Fruit fly (Drosophila melanogaster) whole organism, embryonic: Measurements from ENCODE around the gene Nph.

Experiments used
- Bgb ChIP-seq: fragments of 200-800 bp; sonication (Bioruptor generic); IDR thresholded peaks from 2 replicates; pipeline ENCODE4 v1.3.6; 2022; ENCODE audit warnings: missing biosample characterization, missing genetic modification characterization; ENCODE audit not compliant: partially characterized antibody
- CG11504 ChIP-seq: fragments of 200-800 bp; sonication (Bioruptor generic); optimal IDR thresholded peaks from 3 replicates; lab custom pipeline; 2019; ENCODE audit warnings: missing biosample characterization, mild to moderate bottlenecking, missing genetic modification characterization, moderate library complexity
- CG12104 ChIP-seq: fragments of 200-800 bp; sonication (Bioruptor generic); optimal IDR thresholded peaks from 3 replicates; lab custom pipeline; 2016; ENCODE audit warnings: missing biosample characterization, missing genetic modification characterization
- CG14014 ChIP-seq: fragments of 200-800 bp; sonication (Bioruptor generic); IDR thresholded peaks from 2 replicates; pipeline ENCODE4 v1.3.6; 2022; ENCODE audit warnings: missing biosample characterization, missing genetic modification characterization
- CG15269 ChIP-seq: fragments of 200-800 bp; sonication (Bioruptor generic); optimal IDR thresholded peaks from 2 replicates; lab custom pipeline; 2018; ENCODE audit warnings: missing biosample characterization, mild to moderate bottlenecking, missing genetic modification characterization, moderate library complexity
- CG2116 ChIP-seq: fragments of 200-800 bp; sonication (Bioruptor generic); optimal IDR thresholded peaks from 3 replicates; lab custom pipeline; 2018; ENCODE audit warnings: missing biosample characterization, mild to moderate bottlenecking, missing genetic modification characterization
- CG3065 ChIP-seq: fragments of 200-800 bp; sonication (Bioruptor generic); optimal IDR thresholded peaks from 2 replicates; lab custom pipeline; 2016; ENCODE audit warnings: missing biosample characterization, missing genetic modification characterization
- CG31441 ChIP-seq: fragments of 200-800 bp; sonication (Bioruptor generic); IDR thresholded peaks from 2 replicates; pipeline ENCODE4 v1.3.6; 2022; ENCODE audit warnings: missing biosample characterization, missing genetic modification characterization
- CG3847 ChIP-seq: fragments of 200-800 bp; sonication (Bioruptor generic); IDR thresholded peaks from 2 replicates; pipeline ENCODE4 v1.3.6; 2022; ENCODE audit warnings: missing biosample characterization, missing genetic modification characterization
- CG4360 ChIP-seq: fragments of 200-800 bp; sonication (Bioruptor generic); IDR thresholded peaks from 2 replicates; pipeline ENCODE4 v1.3.6; 2022; ENCODE audit warnings: missing biosample characterization, missing genetic modification characterization
- CG4617 ChIP-seq: fragments of 200-800 bp; sonication (Bioruptor generic); optimal IDR thresholded peaks from 3 replicates; lab custom pipeline; 2016; ENCODE audit warnings: missing biosample characterization, missing genetic modification characterization, borderline replicate concordance
- CG6254 ChIP-seq: fragments of 200-800 bp; sonication (Bioruptor generic); optimal IDR thresholded peaks from 3 replicates; lab custom pipeline; 2017; ENCODE audit warnings: mild to moderate bottlenecking, missing biosample characterization, missing genetic modification reagents, missing genetic modification characterization
- CG6854 ChIP-seq: fragments of 200-800 bp; sonication (Bioruptor generic); optimal IDR thresholded peaks from 3 replicates; lab custom pipeline; 2017; ENCODE audit warnings: missing biosample characterization, mild to moderate bottlenecking, missing genetic modification characterization
- CG7556 ChIP-seq: fragments of 200-800 bp; sonication (Bioruptor generic); optimal IDR thresholded peaks from 2 replicates; lab custom pipeline; 2017; ENCODE audit warnings: missing biosample characterization, mild to moderate bottlenecking, missing genetic modification characterization
- CG8478 ChIP-seq: fragments of >200 bp; optimal IDR thresholded peaks from 2 replicates; lab custom pipeline; 2018
- CG8944 ChIP-seq: fragments of 200-800 bp; sonication (Bioruptor generic); optimal IDR thresholded peaks from 3 replicates; lab custom pipeline; 2016; ENCODE audit warnings: missing biosample characterization, missing genetic modification characterization
- CG9932 ChIP-seq: fragments of 200-800 bp; sonication (Bioruptor generic); IDR thresholded peaks from 2 replicates; pipeline ENCODE4 v1.3.6; 2022; ENCODE audit warnings: missing biosample characterization, missing genetic modification characterization
- CTCF ChIP-seq: fragments of 200-800 bp; sonication (Bioruptor generic); optimal IDR thresholded peaks from 2 replicates; lab custom pipeline; 2017; ENCODE audit warnings: missing biosample characterization, mild to moderate bottlenecking, missing genetic modification characterization, moderate library complexity
- Dll ChIP-seq: fragments of 200-800 bp; sonication (Bioruptor generic); IDR thresholded peaks from 4 replicates; pipeline ENCODE4 v1.3.6; 2022; ENCODE audit warnings: missing biosample characterization, missing genetic modification characterization; ENCODE audit not compliant: partially characterized antibody
- Doc3 ChIP-seq: fragments of 200-800 bp; sonication (Bioruptor generic); IDR thresholded peaks from 3 replicates; pipeline ENCODE4 v1.3.6; 2022; ENCODE audit warnings: missing biosample characterization, missing genetic modification characterization; ENCODE audit not compliant: partially characterized antibody
- Dref ChIP-seq: fragments of 200-800 bp; sonication (Bioruptor generic); IDR thresholded peaks from 2 replicates; pipeline ENCODE4 v1.3.6; 2022; ENCODE audit warnings: missing biosample characterization, missing genetic modification characterization
- Ets97D ChIP-seq: fragments of 200-800 bp; sonication (Bioruptor generic); optimal IDR thresholded peaks from 3 replicates; lab custom pipeline; 2016; ENCODE audit warnings: missing biosample characterization, missing genetic modification characterization
- HLH3B ChIP-seq: fragments of 200-800 bp; sonication (Bioruptor generic); IDR thresholded peaks from 2 replicates; pipeline ENCODE4 v1.3.6; 2022; ENCODE audit warnings: missing biosample characterization, missing genetic modification characterization
- Med ChIP-seq: fragments of 200-800 bp; sonication (Bioruptor generic); peaks from one replicate; lab custom pipeline; 2016; ENCODE audit warnings: missing biosample characterization, missing genetic modification characterization, mild to moderate bottlenecking, inconsistent platforms, moderate library complexity
- Myb ChIP-seq: fragments of 200-800 bp; sonication (Bioruptor generic); optimal IDR thresholded peaks from 2 replicates; lab custom pipeline; 2016; ENCODE audit warnings: missing biosample characterization, missing genetic modification characterization
- NC2α ChIP-seq: fragments of 200-800 bp; sonication (Bioruptor generic); optimal IDR thresholded peaks from 2 replicates; lab custom pipeline; 2016; ENCODE audit warnings: missing biosample characterization, missing genetic modification characterization
- Usf ChIP-seq: fragments of 200-800 bp; sonication (Bioruptor generic); optimal IDR thresholded peaks from 2 replicates; lab custom pipeline; 2017; ENCODE audit warnings: missing genotype, missing biosample characterization, missing genetic modification characterization
- YL-1 ChIP-seq: fragments of 200-800 bp; sonication (Bioruptor generic); optimal IDR thresholded peaks from 3 replicates; lab custom pipeline; 2017; ENCODE audit warnings: missing biosample characterization, mild to moderate bottlenecking, missing genetic modification characterization
- ac ChIP-seq: fragments of 200-800 bp; sonication (Bioruptor generic); optimal IDR thresholded peaks from 3 replicates; lab custom pipeline; 2017; ENCODE audit warnings: missing biosample characterization, mild to moderate bottlenecking, missing genetic modification characterization
- bsh ChIP-seq, 2 experiments: fragments of 200-800 bp; sonication (Bioruptor generic); optimal IDR thresholded peaks; 2 replicates each; lab custom pipeline; 2017 to 2018; ENCODE audit warnings: mild to moderate bottlenecking in 2 of 2, missing biosample characterization in 2 of 2, missing genetic modification characterization in 2 of 2, moderate library complexity in 1 of 2
- cg ChIP-seq: fragments of 200-800 bp; sonication (Bioruptor generic); optimal IDR thresholded peaks from 3 replicates; lab custom pipeline; 2019; ENCODE audit warnings: missing biosample characterization, mild to moderate bottlenecking, missing genetic modification characterization, moderate library complexity
- chm ChIP-seq: fragments of 200-800 bp; sonication (Bioruptor generic); IDR thresholded peaks from 2 replicates; pipeline ENCODE4 v1.3.6; 2022; ENCODE audit warnings: missing biosample characterization, missing genetic modification characterization
- ci ChIP-seq: fragments of 200-800 bp; sonication (Bioruptor generic); IDR thresholded peaks from 3 replicates; pipeline ENCODE4 v1.3.6; 2022; ENCODE audit warnings: missing biosample characterization, missing genetic modification characterization
- corto ChIP-seq: fragments of 200-800 bp; sonication (Bioruptor generic); optimal IDR thresholded peaks from 2 replicates; lab custom pipeline; 2016; ENCODE audit warnings: missing biosample characterization, mild to moderate bottlenecking, missing genetic modification characterization, moderate library complexity
- crp ChIP-seq, 2 experiments: fragments of 200-800 bp; sonication (Bioruptor generic); optimal IDR thresholded peaks; 2 replicates in 1 of 2; 3 replicates in 1 of 2; lab custom pipeline; 2017; ENCODE audit warnings: missing biosample characterization in 2 of 2, missing genetic modification characterization in 2 of 2, mild to moderate bottlenecking in 1 of 2, moderate library complexity in 1 of 2
- danr ChIP-seq: fragments of 200-800 bp; sonication (Bioruptor generic); IDR thresholded peaks from 2 replicates; pipeline ENCODE4 v1.3.6; 2022; ENCODE audit warnings: missing biosample characterization, missing genetic modification characterization
- dm ChIP-seq: fragments of 200-800 bp; sonication (Bioruptor generic); optimal IDR thresholded peaks from 3 replicates; lab custom pipeline; 2016; ENCODE audit warnings: missing biosample characterization, missing genetic modification characterization
- dpn ChIP-seq, 2 experiments: fragments of 200-800 bp; sonication (Bioruptor generic); optimal IDR thresholded peaks; 3 replicates each; lab custom pipeline; 2016; ENCODE audit warnings: missing biosample characterization in 2 of 2, missing genetic modification characterization in 2 of 2
- gce ChIP-seq: fragments of 200-800 bp; sonication (Bioruptor generic); IDR thresholded peaks from 3 replicates; pipeline ENCODE4 v1.3.6; 2022; ENCODE audit warnings: missing biosample characterization, missing genetic modification characterization
- gsb-n ChIP-seq: fragments of 200-800 bp; sonication (Bioruptor generic); optimal IDR thresholded peaks from 3 replicates; lab custom pipeline; 2018; ENCODE audit warnings: missing biosample characterization, mild to moderate bottlenecking, missing genetic modification characterization
- kah ChIP-seq: fragments of 200-800 bp; sonication (Bioruptor generic); optimal IDR thresholded peaks from 2 replicates; lab custom pipeline; 2018; ENCODE audit warnings: missing biosample characterization, mild to moderate bottlenecking, missing genetic modification characterization
- lilli ChIP-seq: fragments of 200-800 bp; sonication (Bioruptor generic); optimal IDR thresholded peaks from 3 replicates; lab custom pipeline; 2016; ENCODE audit warnings: missing biosample characterization, missing genetic modification characterization
- onecut ChIP-seq: fragments of 200-800 bp; sonication (Bioruptor generic); IDR thresholded peaks from 2 replicates; pipeline ENCODE4 v1.3.6; 2022; ENCODE audit warnings: missing biosample characterization, missing genetic modification characterization
- sd ChIP-seq: fragments of 200-800 bp; sonication (Bioruptor generic); optimal IDR thresholded peaks from 3 replicates; lab custom pipeline; 2018; ENCODE audit warnings: missing biosample characterization, mild to moderate bottlenecking, missing genetic modification characterization, moderate library complexity
- sisA ChIP-seq: fragments of 200-800 bp; sonication (Bioruptor generic); IDR thresholded peaks from 2 replicates; pipeline ENCODE4 v1.3.6; 2022; ENCODE audit warnings: missing biosample characterization, missing genetic modification characterization
- stc ChIP-seq: fragments of 200-800 bp; sonication (Bioruptor generic); IDR thresholded peaks from 2 replicates; pipeline ENCODE4 v1.3.6; 2022; ENCODE audit warnings: missing biosample characterization, missing genetic modification characterization
- tap ChIP-seq: fragments of 200-800 bp; optimal IDR thresholded peaks from 3 replicates; lab custom pipeline; 2019; ENCODE audit warnings: missing biosample characterization, mild to moderate bottlenecking, missing genetic modification characterization, moderate library complexity
- trh ChIP-seq: fragments of 200-800 bp; sonication (Bioruptor generic); optimal IDR thresholded peaks from 2 replicates; lab custom pipeline; 2016; ENCODE audit warnings: missing biosample characterization, missing genetic modification characterization
- vvl ChIP-seq: fragments of 200-800 bp; sonication (Bioruptor generic); IDR thresholded peaks from 2 replicates; pipeline ENCODE4 v1.3.6; 2022; ENCODE audit warnings: missing biosample characterization, missing genetic modification characterization
- wek ChIP-seq: fragments of 200-800 bp; sonication (Bioruptor generic); optimal IDR thresholded peaks from 3 replicates; lab custom pipeline; 2018; ENCODE audit warnings: missing biosample characterization, mild to moderate bottlenecking, missing genetic modification characterization, moderate library complexity
- z ChIP-seq: fragments of 200-800 bp; sonication (Bioruptor generic); IDR thresholded peaks from 3 replicates; pipeline ENCODE4 v1.3.6; 2022; ENCODE audit warnings: missing biosample characterization, missing genetic modification characterization
- zf30C ChIP-seq: fragments of 200-800 bp; sonication (Bioruptor generic); optimal IDR thresholded peaks from 3 replicates; lab custom pipeline; 2018; ENCODE audit warnings: missing biosample characterization, mild to moderate bottlenecking, missing genetic modification characterization

The Nph gene

DNA sequence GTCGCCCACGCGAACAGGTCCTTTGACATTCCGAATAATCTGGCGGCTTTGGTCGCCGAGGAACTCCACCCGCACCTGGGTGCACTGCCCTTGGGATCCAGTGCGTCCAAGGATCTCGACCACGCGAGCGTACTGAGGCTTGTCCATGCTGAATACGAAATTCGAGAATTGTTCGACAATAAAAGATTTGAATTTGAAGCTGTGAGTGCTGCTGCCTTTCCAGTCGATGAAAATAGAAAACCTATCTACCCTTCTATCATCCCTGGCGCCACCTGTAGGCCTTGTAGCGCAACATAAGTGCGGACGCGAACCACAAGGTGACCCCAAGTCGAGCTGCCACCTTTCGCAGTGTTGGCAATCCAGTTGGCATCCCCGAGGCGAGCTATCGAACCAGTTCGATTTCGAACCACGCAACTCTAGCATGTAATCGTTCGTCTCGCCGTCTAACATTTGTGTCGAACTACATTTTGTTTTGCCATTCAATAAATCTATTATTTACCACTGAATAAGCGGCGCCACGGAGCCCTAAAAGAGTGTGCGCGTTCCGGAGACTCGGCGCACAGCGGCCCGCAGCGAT lies 17.9 kb upstream of the Nph start, which contains the start of the genes RpS28a and Axn (continued):
- TF ChIP-seq lilli (GFP tag; lab: Kevin White, UChicago) (peak; percentile 5), Doc3 (no peak), trh (GFP tag; lab: Kevin White, UChicago) (no peak), ci (peak; percentile 32; the same call in 1 of the 3 replicates), sisA (peak; percentile 33; the same call in 1 of the 2 replicates), Usf (GFP tag; lab: Kevin White, UChicago) (no peak), vvl (GFP tag; lab: Robert Waterston, UW) (no peak), NC2α (GFP tag; lab: Kevin White, UChicago) (no peak), onecut (GFP tag; lab: Robert Waterston, UW) (peak; percentile 33; the same call in 1 of the 2 replicates), CG2116 (peak; percentile 97), sd (tag; lab: Kevin White, UChicago) (no peak), CG3847 (GFP tag; lab: Robert Waterston, UW) (peak; percentile 76), CG12104 (no peak), Dref (GFP tag; lab: Robert Waterston, UW) (peak; percentile 98), Dll (GFP tag; lab: Robert Waterston, UW) (peak; percentile 76; the same call in 3 of the 4 replicates), bsh (GFP tag; optimal IDR thresholded peaks at IDR 0.05; lab: Kevin White, UChicago) (no peak), CG4360 (GFP tag; lab: Robert Waterston, UW) (no peak), CG9932 (GFP tag; lab: Robert Waterston, UW) (peak; percentile 65), CG14014 (GFP tag; lab: Robert Waterston, UW) (no peak), CG8944 (peak; percentile 50), CG7556 (GFP tag; lab: Kevin White, UChicago) (no peak), wek (GFP tag; lab: Kevin White, UChicago) (no peak), YL-1 (GFP tag; lab: Kevin White, UChicago) (peak; percentile 58), crp (GFP tag; optimal IDR thresholded peaks at IDR 0.05; lab: Kevin White, UChicago) (peak in 1 of 2 experiments; percentile 54), ac (GFP tag; lab: Kevin White, UChicago) (no peak), corto (GFP tag; lab: Kevin White, UChicago) (no peak), CG4617 (GFP tag; lab: Kevin White, UChicago) (peak; percentile 67), danr (GFP tag; lab: Robert Waterston, UW) (no peak), Med (GFP tag; lab: Kevin White, UChicago) (peak; percentile 90), Ets97D (peak; percentile 78), gsb-n (tag; lab: Kevin White, UChicago) (no peak), CTCF (peak; percentile 97), Myb (peak; percentile 57), zf30C (GFP tag; lab: Kevin White, UChicago) (no peak), CG8478 (lab: Kevin White, UChicago) (peak; percentile 81), stc (GFP tag; lab: Robert Waterston, UW) (no peak), z (GFP tag; lab: Robert Waterston, UW) (no peak), CG3065 (no peak), kah (GFP tag; lab: Kevin White, UChicago) (no peak), CG6854 (GFP tag; lab: Kevin White, UChicago) (no peak), CG6254 (GFP tag; lab: Kevin White, UChicago) (peak; percentile 86), dpn (GFP tag; optimal IDR thresholded peaks at IDR 0.05; lab: Kevin White, UChicago) (peak; percentile 37 to 42), chm (no peak), cg (GFP tag; lab: Kevin White, UChicago) (no peak), CG15269 (no peak), CG31441 (GFP tag; lab: Robert Waterston, UW) (no peak), HLH3B (GFP tag; lab: Robert Waterston, UW) (no peak), Bgb (GFP tag; lab: Robert Waterston, UW) (peak; percentile 53), dm (peak; percentile 32), gce (no peak), tap (tag; lab: Kevin White, UChicago) (no peak), CG11504 (tag; lab: Kevin White, UChicago) (no peak)
